Fruit fly (Drosophila melanogaster) whole organism, prepupa: ENCODE results near the gene wrd.
A peak's percentile ranks its signal among the peaks of the same experiment; 100 is the strongest.

Experiments used
- Blimp-1 ChIP-seq: fragments of 200-800 bp; sonication (Bioruptor generic); optimal IDR thresholded peaks from 3 replicates; lab custom pipeline; 2017; ENCODE audit warnings: missing biosample characterization, missing genetic modification characterization, mild to moderate bottlenecking, moderate library complexity, missing genetic modification reagents
- CG11294 ChIP-seq: fragments of 200-800 bp; sonication (Bioruptor generic); IDR thresholded peaks from 2 replicates; pipeline ENCODE4 v1.3.6; 2022; ENCODE audit warnings: missing biosample characterization, missing genetic modification characterization
- CG11762 ChIP-seq: fragments of 200-800 bp; sonication (Bioruptor generic); optimal IDR thresholded peaks from 3 replicates; lab custom pipeline; 2016; ENCODE audit warnings: missing biosample characterization, missing genetic modification characterization; ENCODE audit not compliant: insufficient read depth
- CG11902 ChIP-seq: fragments of 200-800 bp; sonication (Bioruptor generic); optimal IDR thresholded peaks from 3 replicates; lab custom pipeline; 2016; ENCODE audit warnings: missing biosample characterization, missing genetic modification characterization
- CG15336 ChIP-seq: fragments of 200-800 bp; sonication (Bioruptor generic); IDR thresholded peaks from 2 replicates; pipeline ENCODE4 v1.3.6; 2022; ENCODE audit warnings: missing biosample characterization, missing genetic modification characterization
- CG1621 ChIP-seq: fragments of 200-800 bp; sonication (Bioruptor generic); optimal IDR thresholded peaks from 3 replicates; lab custom pipeline; 2018; ENCODE audit warnings: missing biosample characterization, mild to moderate bottlenecking, missing genetic modification characterization
- CG16779 ChIP-seq: fragments of 200-800 bp; sonication (Bioruptor generic); optimal IDR thresholded peaks from 3 replicates; lab custom pipeline; 2017; ENCODE audit warnings: missing biosample characterization, mild to moderate bottlenecking, missing genetic modification characterization
- CG3032 ChIP-seq: fragments of 200-800 bp; optimal IDR thresholded peaks from 2 replicates; lab custom pipeline; 2019; ENCODE audit warnings: missing biosample characterization, mild to moderate bottlenecking, missing genetic modification characterization, moderate library complexity
- CG31627 ChIP-seq: fragments of 200-800 bp; sonication (Bioruptor generic); optimal IDR thresholded peaks from 3 replicates; lab custom pipeline; 2016; ENCODE audit warnings: missing biosample characterization, missing genetic modification characterization
- CG4318 ChIP-seq: fragments of 200-800 bp; sonication (Bioruptor generic); optimal IDR thresholded peaks from 3 replicates; lab custom pipeline; 2017; ENCODE audit warnings: missing biosample characterization, mild to moderate bottlenecking, missing genetic modification characterization
- CG6163 ChIP-seq: fragments of 200-800 bp; sonication (Bioruptor generic); IDR thresholded peaks from 3 replicates; pipeline ENCODE4 v1.3.6; 2022; ENCODE audit warnings: missing biosample characterization, missing genetic modification characterization
- CG6276 ChIP-seq: fragments of 200-800 bp; sonication (Bioruptor generic); optimal IDR thresholded peaks from 2 replicates; lab custom pipeline; 2017; ENCODE audit warnings: missing biosample characterization, mild to moderate bottlenecking, missing genetic modification characterization
- CG6792 ChIP-seq: fragments of 200-800 bp; sonication (Bioruptor generic); optimal IDR thresholded peaks from 3 replicates; lab custom pipeline; 2016; ENCODE audit warnings: missing biosample characterization, missing genetic modification characterization
- CG6808 ChIP-seq: fragments of 200-800 bp; sonication (Bioruptor generic); optimal IDR thresholded peaks from 3 replicates; lab custom pipeline; 2017; ENCODE audit warnings: missing biosample characterization, missing genetic modification characterization, mild to moderate bottlenecking, moderate library complexity, missing genetic modification reagents
- CG6854 ChIP-seq: fragments of 200-800 bp; sonication (Bioruptor generic); optimal IDR thresholded peaks from 2 replicates; lab custom pipeline; 2017; ENCODE audit warnings: missing biosample characterization, mild to moderate bottlenecking, missing genetic modification characterization
- CG7368 ChIP-seq: fragments of 200-800 bp; sonication (Bioruptor generic); optimal IDR thresholded peaks from 3 replicates; lab custom pipeline; 2016; ENCODE audit warnings: missing biosample characterization, missing genetic modification characterization
- CG8119 ChIP-seq: fragments of 200-800 bp; sonication (Bioruptor generic); IDR thresholded peaks from 3 replicates; pipeline ENCODE4 v1.3.6; 2022; ENCODE audit warnings: missing biosample characterization, missing genetic modification characterization
- CG8319 ChIP-seq: fragments of 200-800 bp; sonication (Bioruptor generic); optimal IDR thresholded peaks from 3 replicates; lab custom pipeline; 2016; ENCODE audit warnings: missing biosample characterization, missing genetic modification characterization
- CG8632 ChIP-seq: fragments of 200-800 bp; sonication (Bioruptor generic); optimal IDR thresholded peaks from 3 replicates; lab custom pipeline; 2016; ENCODE audit warnings: missing biosample characterization, missing genetic modification characterization
- CG9139 ChIP-seq: fragments of 200-800 bp; sonication (Bioruptor generic); optimal IDR thresholded peaks from 3 replicates; lab custom pipeline; 2017; ENCODE audit warnings: missing biosample characterization, mild to moderate bottlenecking, missing genetic modification characterization
- Eip78C ChIP-seq: fragments of 200-800 bp; sonication (Bioruptor generic); peaks from one replicate; lab custom pipeline; 2016; ENCODE audit warnings: missing biosample characterization, missing genetic modification characterization
- Ets21C ChIP-seq: fragments of 200-800 bp; sonication (Bioruptor generic); optimal IDR thresholded peaks from 3 replicates; lab custom pipeline; 2016; ENCODE audit warnings: missing biosample characterization, missing genetic modification characterization
- Ets96B ChIP-seq: fragments of 200-800 bp; optimal IDR thresholded peaks from 2 replicates; lab custom pipeline; 2019; ENCODE audit warnings: missing biosample characterization, mild to moderate bottlenecking, missing genetic modification characterization, moderate library complexity
- Hr38 ChIP-seq: sonication (Bioruptor generic); optimal IDR thresholded peaks from 2 replicates; lab custom pipeline; 2016; ENCODE audit warnings: missing biosample characterization, missing genetic modification characterization
- Hr39 ChIP-seq: fragments of 200-800 bp; sonication (Bioruptor generic); optimal IDR thresholded peaks from 2 replicates; lab custom pipeline; 2016; ENCODE audit warnings: missing biosample characterization, missing genetic modification characterization
- Hr4 ChIP-seq: fragments of 200-800 bp; sonication (Bioruptor generic); optimal IDR thresholded peaks from 3 replicates; lab custom pipeline; 2016; ENCODE audit warnings: missing biosample characterization, missing genetic modification characterization
- Lpt ChIP-seq: fragments of 200-800 bp; sonication (Bioruptor generic); optimal IDR thresholded peaks from 3 replicates; lab custom pipeline; 2016; ENCODE audit warnings: missing biosample characterization, missing genetic modification characterization
- Met ChIP-seq: fragments of 200-800 bp; sonication (Bioruptor generic); optimal IDR thresholded peaks from 3 replicates; lab custom pipeline; 2016; ENCODE audit warnings: missing biosample characterization, missing genetic modification characterization
- OdsH ChIP-seq: fragments of 200-800 bp; sonication (Bioruptor generic); optimal IDR thresholded peaks from 3 replicates; lab custom pipeline; 2016; ENCODE audit warnings: missing biosample characterization, missing genetic modification characterization
- Smox ChIP-seq: fragments of 200-800 bp; sonication (Bioruptor generic); optimal IDR thresholded peaks from 3 replicates; lab custom pipeline; 2016; ENCODE audit warnings: missing biosample characterization, missing genetic modification characterization
- Sox102F ChIP-seq: fragments of 200-800 bp; sonication (Bioruptor generic); optimal IDR thresholded peaks from 2 replicates; lab custom pipeline; 2016; ENCODE audit warnings: missing biosample characterization, mild to moderate bottlenecking, missing genetic modification characterization
- Sox15 ChIP-seq: fragments of 200-800 bp; sonication (Bioruptor generic); optimal IDR thresholded peaks from 3 replicates; lab custom pipeline; 2016; ENCODE audit warnings: missing biosample characterization, missing genetic modification characterization
- achi ChIP-seq: fragments of 200-800 bp; sonication (Bioruptor generic); optimal IDR thresholded peaks from 3 replicates; lab custom pipeline; 2016; ENCODE audit warnings: missing biosample characterization, missing genetic modification characterization
- acj6 ChIP-seq: fragments of 200-800 bp; sonication (Bioruptor generic); optimal IDR thresholded peaks from 3 replicates; lab custom pipeline; 2016; ENCODE audit warnings: missing biosample characterization, missing genetic modification characterization
- dsx ChIP-seq: fragments of 200-800 bp; optimal IDR thresholded peaks from 3 replicates; lab custom pipeline; 2019; ENCODE audit warnings: missing biosample characterization, mild to moderate bottlenecking, missing genetic modification characterization, moderate library complexity; ENCODE audit not compliant: poor library complexity, severe bottlenecking
- eg ChIP-seq: fragments of 200-800 bp; sonication (Bioruptor generic); IDR thresholded peaks from 3 replicates; pipeline ENCODE4 v1.3.6; 2022; ENCODE audit warnings: missing biosample characterization, missing genetic modification characterization
- fkh ChIP-seq: fragments of 200-800 bp; sonication (Bioruptor generic); optimal IDR thresholded peaks from 3 replicates; lab custom pipeline; 2017; ENCODE audit warnings: missing biosample characterization, mild to moderate bottlenecking, missing genetic modification characterization, moderate library complexity
- lz ChIP-seq: fragments of 200-800 bp; sonication (Bioruptor generic); optimal IDR thresholded peaks from 3 replicates; lab custom pipeline; 2016; ENCODE audit warnings: missing biosample characterization, missing genetic modification characterization
- pdm3 ChIP-seq: fragments of 200-800 bp; sonication (Bioruptor generic); optimal IDR thresholded peaks from 3 replicates; lab custom pipeline; 2016; ENCODE audit warnings: missing biosample characterization, missing genetic modification characterization
- spab ChIP-seq: fragments of 200-800 bp; sonication (Bioruptor generic); optimal IDR thresholded peaks from 2 replicates; lab custom pipeline; 2017; ENCODE audit warnings: missing biosample characterization, mild to moderate bottlenecking, missing genetic modification characterization, missing genetic modification reagents
- svp ChIP-seq: fragments of 200-800 bp; sonication (Bioruptor generic); peaks from one replicate; lab custom pipeline; 2016; ENCODE audit warnings: missing biosample characterization, missing genetic modification characterization
- topi ChIP-seq: fragments of 200-800 bp; sonication (Bioruptor generic); optimal IDR thresholded peaks from 3 replicates; lab custom pipeline; 2016; ENCODE audit warnings: missing biosample characterization, missing genetic modification characterization
- vri ChIP-seq: fragments of 200-800 bp; sonication (Bioruptor generic); optimal IDR thresholded peaks from 3 replicates; lab custom pipeline; 2016; ENCODE audit warnings: missing biosample characterization, mild to moderate bottlenecking, missing genetic modification characterization

Gene wrd

DNA sequence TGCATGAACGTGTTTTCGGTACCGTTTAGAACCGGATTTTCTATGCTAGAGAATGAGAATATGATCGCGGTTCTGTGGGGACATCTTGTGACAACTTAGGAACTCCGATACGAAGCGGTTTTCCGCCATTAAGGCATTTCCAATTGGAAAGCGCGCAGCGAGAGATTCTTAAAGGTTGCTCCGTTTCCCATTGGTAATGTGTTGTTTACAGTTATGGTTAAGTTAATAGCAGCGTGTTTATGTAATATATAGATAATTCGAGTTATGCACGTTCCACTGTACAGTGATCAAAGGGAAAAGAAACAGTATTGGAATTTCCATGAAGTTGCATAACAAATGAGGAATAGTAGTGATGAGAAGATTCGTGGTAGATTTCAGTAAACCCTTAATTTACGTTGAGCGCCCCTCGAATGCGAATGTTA is 1.4 kb downstream of the wrd start (continued):
- TF ChIP-seq CG6792 (GFP tag; lab: Kevin White, UChicago) (peak; percentile 3), Lpt (GFP tag; lab: Kevin White, UChicago) (no peak), dsx (GFP tag; lab: Kevin White, UChicago) (no peak), Smox (peak; percentile 34), Sox102F (GFP tag; lab: Kevin White, UChicago) (peak; percentile 10), eg (GFP tag; lab: Robert Waterston, UW) (no peak), Blimp-1 (no peak), CG1621 (tag; lab: Kevin White, UChicago) (peak; percentile 22), CG9139 (GFP tag; lab: Kevin White, UChicago) (no peak), Met (GFP tag; lab: Kevin White, UChicago) (peak; percentile 41), achi (GFP tag; lab: Kevin White, UChicago) (peak; percentile 47), Hr4 (GFP tag; lab: Kevin White, UChicago) (peak; percentile 16), Eip78C (peak; percentile 89), Ets21C (GFP tag; lab: Kevin White, UChicago) (no peak), Hr38 (GFP tag; lab: Kevin White, UChicago) (no peak), CG7368 (GFP tag; lab: Kevin White, UChicago) (no peak), topi (peak; percentile 21), CG6276 (GFP tag; lab: Kevin White, UChicago) (peak; percentile 52), lz (GFP tag; lab: Kevin White, UChicago) (peak; percentile 32), CG8632 (no peak), spab (no peak), svp (peak; percentile 71), Sox15 (GFP tag; lab: Kevin White, UChicago) (no peak), Ets96B (tag; lab: Kevin White, UChicago) (peak; percentile 23), acj6 (GFP tag; lab: Kevin White, UChicago) (peak; percentile 26), CG31627 (GFP tag; lab: Kevin White, UChicago) (peak; percentile 56), pdm3 (GFP tag; lab: Kevin White, UChicago) (peak; percentile 29), CG11902 (GFP tag; lab: Kevin White, UChicago) (no peak), CG11294 (no peak)

DNA sequence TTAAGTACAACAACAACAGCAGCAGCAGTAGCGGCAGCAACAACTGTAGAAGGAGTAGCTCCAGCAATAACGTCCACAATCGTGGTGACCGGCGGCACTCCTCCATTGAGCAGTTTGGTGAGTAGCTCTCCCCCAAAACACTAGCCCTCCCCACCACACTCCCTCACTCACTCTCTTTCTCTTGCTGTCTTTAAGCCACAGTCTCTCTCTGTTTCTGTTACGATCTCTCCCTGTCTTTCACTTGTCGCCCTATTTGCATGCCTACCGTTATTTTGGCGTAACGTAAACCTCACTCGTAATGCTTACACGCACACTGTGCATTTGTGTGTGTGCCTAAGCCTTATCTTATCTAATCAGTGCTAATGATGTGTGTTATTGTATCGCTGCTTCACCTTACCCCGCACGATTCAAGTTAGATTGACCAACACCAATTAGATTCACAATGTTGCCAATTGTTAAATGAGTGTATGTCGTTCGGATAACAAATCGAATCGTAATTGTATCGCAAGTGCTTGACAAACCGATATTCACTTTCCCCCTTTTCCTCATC is 2.5 kb downstream of the wrd start:
- no peak for TF ChIP-seq CG3032 (tag; lab: Kevin White, UChicago)
- TF ChIP-seq eg (GFP tag; lab: Robert Waterston, UW) = peak; percentile 20; the same call in 1 of the 3 replicates
- TF ChIP-seq fkh (GFP tag; lab: Kevin White, UChicago) = peak; percentile 8
- TF ChIP-seq vri = peak; percentile 51
- peak; percentile 28; the same call in 1 of the 2 replicates for TF ChIP-seq CG15336 (GFP tag; lab: Robert Waterston, UW)
- peak; percentile 21; the same call in 1 of the 3 replicates for TF ChIP-seq CG8119 (GFP tag; lab: Robert Waterston, UW)
- no peak for TF ChIP-seq CG6854 (GFP tag; lab: Kevin White, UChicago)
- TF ChIP-seq CG4318 (GFP tag; lab: Kevin White, UChicago) = no peak
- TF ChIP-seq CG9139 (GFP tag; lab: Kevin White, UChicago) = no peak
- no peak for TF ChIP-seq Lpt (GFP tag; lab: Kevin White, UChicago)
- TF ChIP-seq Eip78C = peak; percentile 10

DNA sequence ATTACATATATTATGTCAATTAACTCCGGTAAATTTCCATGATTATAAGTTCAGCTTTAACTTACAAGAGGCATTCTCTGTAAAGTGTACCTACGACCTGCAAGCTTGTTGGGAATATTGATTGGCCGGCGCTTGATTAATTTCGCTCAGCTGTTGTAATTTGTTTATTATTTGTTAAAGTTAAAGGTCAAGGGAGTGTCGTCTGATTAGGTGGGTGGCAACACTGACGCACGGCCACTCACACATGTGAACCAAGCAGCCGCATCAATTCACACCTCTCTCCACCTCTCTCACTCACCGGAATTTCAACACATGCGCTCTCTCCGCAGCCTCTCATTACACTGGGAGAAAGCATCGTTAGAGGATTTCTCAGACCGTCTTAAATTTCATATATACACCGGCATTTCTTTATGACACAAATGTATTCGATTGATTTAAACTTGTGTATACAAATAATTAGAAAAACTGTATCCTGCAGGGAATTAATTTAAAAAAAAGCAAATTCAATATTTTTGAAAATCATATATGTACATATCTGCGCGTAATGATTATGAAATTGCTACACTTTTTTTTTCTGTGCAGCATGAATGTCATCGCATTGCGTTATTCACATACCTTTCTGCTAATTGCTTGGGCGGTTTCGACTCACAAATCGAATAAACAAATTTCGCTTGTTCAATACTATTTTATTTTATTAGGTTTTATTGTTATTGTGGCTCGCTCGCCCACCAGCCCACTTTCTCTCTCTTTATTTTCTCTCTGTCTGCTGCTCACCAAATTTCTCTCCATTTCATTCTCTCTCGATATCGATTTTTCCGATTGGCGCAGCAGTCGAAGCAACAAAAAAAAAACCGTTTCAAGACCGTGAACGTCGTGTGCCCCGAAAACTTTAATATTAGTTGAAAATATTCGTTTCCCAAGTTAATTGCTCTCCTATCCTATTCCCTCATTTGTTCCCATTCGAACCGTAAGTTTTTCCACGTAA is 4.7 kb downstream of the wrd start:
- TF ChIP-seq Hr4 (GFP tag; lab: Kevin White, UChicago) = peak; percentile 92
- peak; percentile 90 for TF ChIP-seq CG6276 (GFP tag; lab: Kevin White, UChicago)
- peak; percentile 50 for TF ChIP-seq CG11902 (GFP tag; lab: Kevin White, UChicago)
- TF ChIP-seq CG6163 (GFP tag; lab: Robert Waterston, UW) = peak; percentile 74
- TF ChIP-seq dsx (GFP tag; lab: Kevin White, UChicago) = no peak
- peak; percentile 75 for TF ChIP-seq Hr39 (GFP tag; lab: Kevin White, UChicago)
- TF ChIP-seq Blimp-1 = peak; percentile 47
- peak; percentile 79 for TF ChIP-seq lz (GFP tag; lab: Kevin White, UChicago)
- peak; percentile 64 for TF ChIP-seq CG3032 (tag; lab: Kevin White, UChicago)
- no peak for TF ChIP-seq Hr38 (GFP tag; lab: Kevin White, UChicago)
- TF ChIP-seq achi (GFP tag; lab: Kevin White, UChicago) = no peak
- peak; percentile 72 for TF ChIP-seq Ets21C (GFP tag; lab: Kevin White, UChicago)
- TF ChIP-seq CG8319 (GFP tag; lab: Kevin White, UChicago) = peak; percentile 50
- TF ChIP-seq eg (GFP tag; lab: Robert Waterston, UW) = peak; percentile 74; the same call in 2 of the 3 replicates
- peak; percentile 84 for TF ChIP-seq OdsH (GFP tag; lab: Kevin White, UChicago)
- peak; percentile 71 for TF ChIP-seq CG16779
- TF ChIP-seq CG7368 (GFP tag; lab: Kevin White, UChicago) = no peak
- TF ChIP-seq CG11762 (GFP tag; lab: Kevin White, UChicago) = peak; percentile 70
- TF ChIP-seq CG6808 (GFP tag; lab: Kevin White, UChicago) = no peak
